Worm (Caenorhabditis elegans) whole organism, young adult: ENCODE results near the gene fbxa-53.
"Not testable (repeated sequence)": the region's sequence is repeated elsewhere in the genome, so short reads cannot be mapped to it uniquely, and the experiment has no call there.

Source experiments
- mel-28 ChIP-seq: sonication (generic microtip); optimal IDR thresholded peaks from 2 replicates; lab custom pipeline; 2016; ENCODE audit warnings: borderline replicate concordance, mild to moderate bottlenecking, missing genetic modification characterization, missing compliant biosample characterization
- pha-4 ChIP-seq: fragments of 150-350 bp; sonication (generic microtip); optimal IDR thresholded peaks from 2 replicates; lab custom pipeline; 2014; ENCODE audit warnings: missing biosample characterization, missing genetic modification reagents, missing genetic modification characterization
- sea-2 ChIP-seq: fragments of 200-800 bp; sonication (Bioruptor generic); IDR thresholded peaks from 2 replicates; pipeline ENCODE4 v1.3.6; 2022; ENCODE audit warnings: missing genetic modification characterization, missing compliant biosample characterization
- unc-62 ChIP-seq: fragments of 150-350 bp; optimal IDR thresholded peaks from 2 replicates; lab custom pipeline; 2014; ENCODE audit warnings: missing biosample characterization, missing genetic modification reagents, missing genetic modification characterization
- zfh-2 ChIP-seq: fragments of 200-800 bp; sonication (Bioruptor generic); conservative IDR thresholded peaks from 2 replicates; pipeline ENCODE4 v1.3.6; 2022; ENCODE audit warnings: missing genetic modification reagents, missing genetic modification characterization, missing compliant biosample characterization

- TF ChIP-seq pha-4 (tag; lab: Kevin White, UChicago); sea-2 (GFP tag; lab: Robert Waterston, UW); mel-28 (tag; lab: Kevin White, UChicago); unc-62 (GFP tag; lab: Kevin White, UChicago); zfh-2 (GFP tag; lab: Robert Waterston, UW): not testable (repeated sequence)
These were observed 27.5 kb downstream of the fbxa-53 start, which contains the start of gene C36C9.6 for ce11 chrX:1690894-1691293.
